Fruit fly (Drosophila melanogaster): ENCODE results near the gene Spn.

DNA sequence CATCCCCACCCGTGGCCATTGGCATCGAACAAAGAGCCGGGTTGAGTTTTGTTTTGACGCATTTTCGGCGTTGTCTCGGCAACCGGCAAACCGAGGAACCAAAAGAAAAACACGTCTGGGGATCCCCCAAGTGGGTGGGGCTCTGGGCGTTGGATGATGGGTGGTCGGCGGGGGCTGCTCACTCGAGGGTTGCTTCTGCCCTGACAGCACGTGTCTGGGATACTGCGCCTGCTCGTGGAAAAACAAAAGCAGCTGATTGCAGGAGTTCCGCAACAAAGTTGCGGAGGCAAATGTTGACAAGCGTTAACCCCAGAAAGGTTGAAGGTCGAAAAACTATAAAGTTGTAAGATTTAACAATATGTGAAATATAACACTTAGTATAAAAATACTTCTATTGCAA, 73.6 kb downstream of the Spn start:
- TF ChIP-seq Abd-B (GFP tag; optimal IDR thresholded peaks at IDR 0.05), result no peak
- TF ChIP-seq sens-2 (GFP tag; IDR thresholded peaks at IDR 0.05), result no peak
- no peak for TF ChIP-seq sim (GFP tag; IDR thresholded peaks at IDR 0.05)
- no peak for TF ChIP-seq CG4328 (GFP tag; optimal IDR thresholded peaks at IDR 0.05)
- TF ChIP-seq knrl (GFP tag; IDR thresholded peaks at IDR 0.05; ENCODE audit: partially characterized antibody), result no peak
- TF ChIP-seq CG6854 (GFP tag; optimal IDR thresholded peaks at IDR 0.05), result no peak
